Fruit fly (Drosophila melanogaster): ENCODE measurements around the gene CG12316.

dm6 chr3L:15097878-15098520 lies 38.7 kb downstream of the CG12316 start, which contains the start of gene Ctps:
- TF ChIP-seq CTCF (optimal IDR thresholded peaks at IDR 0.05) (no peak), CG8478 (optimal IDR thresholded peaks at IDR 0.05) (no peak)

All from S2 (cell line).